Fruit fly (Drosophila melanogaster): ENCODE data around the gene CG5439.

Gene CG5439

dm6 chr2L:13176701-13177249 lies at the start of gene CG5439, which contains the start of gene Sfmbt:
Gene CG5439, plus strand, starts transcription at chr2L:13177150.
Gene Sfmbt, minus strand, starts transcription at chr2L:13176785.
- TF ChIP-seq Doc2 (GFP tag; IDR thresholded peaks at IDR 0.05), result no peak
- peak; percentile 82 for TF ChIP-seq bab2 (GFP tag; optimal IDR thresholded peaks at IDR 0.05)
- peak in 1 of 2 experiments; percentile 53 for TF ChIP-seq insv (GFP tag; optimal IDR thresholded peaks at IDR 0.05)
- TF ChIP-seq CG1529 (GFP tag; optimal IDR thresholded peaks at IDR 0.05), result no peak
- TF ChIP-seq Blimp-1 (GFP tag; optimal IDR thresholded peaks at IDR 0.05), result no peak
- TF ChIP-seq Hsf (GFP tag; optimal IDR thresholded peaks at IDR 0.05), result peak; percentile 83
- peak; percentile 16 for TF ChIP-seq schlank (tag; optimal IDR thresholded peaks at IDR 0.05)
- TF ChIP-seq CG34376 (GFP tag; optimal IDR thresholded peaks at IDR 0.05), result peak; percentile 74
- 0 out of 3 replicates have a peak, but pooled peaks have one; percentile 26 for TF ChIP-seq Optix (GFP tag; IDR thresholded peaks at IDR 0.05)
- peak; percentile 69 for TF ChIP-seq CG16815 (GFP tag; optimal IDR thresholded peaks at IDR 0.05)
- TF ChIP-seq gce (GFP tag; IDR thresholded peaks at IDR 0.05), result no peak
- TF ChIP-seq sug (tag; optimal IDR thresholded peaks at IDR 0.05), result peak; percentile 85
- TF ChIP-seq ci (GFP tag; IDR thresholded peaks at IDR 0.05), result peak; percentile 59
- TF ChIP-seq CG8944 (GFP tag; optimal IDR thresholded peaks at IDR 0.05), result peak; percentile 72
- TF ChIP-seq zfh1 (GFP tag; IDR thresholded peaks at IDR 0.05), result 0 out of 3 replicates have a peak, but pooled peaks have one; percentile 8
- TF ChIP-seq Nf-YA (GFP tag; IDR thresholded peaks at IDR 0.05), result no peak
- TF ChIP-seq CG31365 (tag; optimal IDR thresholded peaks at IDR 0.05), result no peak
- no peak for TF ChIP-seq ash1 (GFP tag; optimal IDR thresholded peaks at IDR 0.05)
- TF ChIP-seq ranshi (GFP tag; IDR thresholded peaks at IDR 0.05), result peak; percentile 38
- peak; percentile 61 for TF ChIP-seq CG11247 (GFP tag; IDR thresholded peaks at IDR 0.05)
- TF ChIP-seq CG15269 (tag; optimal IDR thresholded peaks at IDR 0.05), result no peak
- no peak for TF ChIP-seq CG8359 (GFP tag; optimal IDR thresholded peaks at IDR 0.05; ENCODE audit: borderline replicate concordance)
- 0 out of 3 replicates have a peak, but pooled peaks have one; percentile 20 for TF ChIP-seq CG11695 (GFP tag; IDR thresholded peaks at IDR 0.05)
- TF ChIP-seq CG10147 (GFP tag; optimal IDR thresholded peaks at IDR 0.05), result no peak
- peak; percentile 52 for TF ChIP-seq NK7.1 (GFP tag; optimal IDR thresholded peaks at IDR 0.05)
- peak; percentile 91 for TF ChIP-seq lilli (GFP tag; optimal IDR thresholded peaks at IDR 0.05)
- no peak for TF ChIP-seq Neu2 (GFP tag; optimal IDR thresholded peaks at IDR 0.05; ENCODE audit: borderline replicate concordance)
- no peak for TF ChIP-seq tap (tag; optimal IDR thresholded peaks at IDR 0.05)
- peak; percentile 34; the same call in 1 of the 2 replicates for TF ChIP-seq Drgx (GFP tag; IDR thresholded peaks at IDR 0.05)
- TF ChIP-seq Lim3 (GFP tag; IDR thresholded peaks at IDR 0.05), result no peak
- TF ChIP-seq Dip3 (GFP tag; optimal IDR thresholded peaks at IDR 0.05), result peak; percentile 75
- peak; percentile 81 for TF ChIP-seq CG11456 (GFP tag; IDR thresholded peaks at IDR 0.05)
- peak; percentile 77 for TF ChIP-seq Rfx (GFP tag; IDR thresholded peaks at IDR 0.05)
- peak; percentile 75 for TF ChIP-seq tx (GFP tag; optimal IDR thresholded peaks at IDR 0.05)
- peak; percentile 79 for TF ChIP-seq pum (GFP tag; optimal IDR thresholded peaks at IDR 0.05)
- TF ChIP-seq Pdp1 (GFP tag; optimal IDR thresholded peaks at IDR 0.05), result peak; percentile 57 to 77
- TF ChIP-seq Oli (tag; optimal IDR thresholded peaks at IDR 0.05), result no peak
- peak; percentile 17; the same call in 1 of the 2 replicates for TF ChIP-seq dimm (GFP tag; IDR thresholded peaks at IDR 0.05)
- TF ChIP-seq CG4854 (GFP tag; optimal IDR thresholded peaks at IDR 0.05), result peak; percentile 71
- no peak; the same call in 1 of the 2 replicates for TF ChIP-seq Taf1 (GFP tag; IDR thresholded peaks at IDR 0.05)
- no peak for TF ChIP-seq CG11696 (GFP tag; IDR thresholded peaks at IDR 0.05)
- peak; percentile 88 for TF ChIP-seq fu2 (GFP tag; optimal IDR thresholded peaks at IDR 0.05)
- TF ChIP-seq HmgZ (tag; optimal IDR thresholded peaks at IDR 0.05), result peak; percentile 84
- no peak for TF ChIP-seq odd (GFP tag; optimal IDR thresholded peaks at IDR 0.05)
- peak; percentile 42; the same call in 1 of the 3 replicates for TF ChIP-seq ken (GFP tag; IDR thresholded peaks at IDR 0.05)
- TF ChIP-seq CG3163 (GFP tag; optimal IDR thresholded peaks at IDR 0.05), result peak; percentile 60
- TF ChIP-seq CG7372 (GFP tag; IDR thresholded peaks at IDR 0.05), result peak; percentile 46; the same call in 1 of the 2 replicates
- peak; percentile 84 for TF ChIP-seq CG12391 (tag; optimal IDR thresholded peaks at IDR 0.05)
- TF ChIP-seq CG10431 (GFP tag; optimal IDR thresholded peaks at IDR 0.05), result no peak
- TF ChIP-seq CG9437 (GFP tag; optimal IDR thresholded peaks at IDR 0.05), result peak; percentile 29
- TF ChIP-seq CG30020 (tag; optimal IDR thresholded peaks at IDR 0.05), result peak; percentile 83
